In the genomic region with DNA sequence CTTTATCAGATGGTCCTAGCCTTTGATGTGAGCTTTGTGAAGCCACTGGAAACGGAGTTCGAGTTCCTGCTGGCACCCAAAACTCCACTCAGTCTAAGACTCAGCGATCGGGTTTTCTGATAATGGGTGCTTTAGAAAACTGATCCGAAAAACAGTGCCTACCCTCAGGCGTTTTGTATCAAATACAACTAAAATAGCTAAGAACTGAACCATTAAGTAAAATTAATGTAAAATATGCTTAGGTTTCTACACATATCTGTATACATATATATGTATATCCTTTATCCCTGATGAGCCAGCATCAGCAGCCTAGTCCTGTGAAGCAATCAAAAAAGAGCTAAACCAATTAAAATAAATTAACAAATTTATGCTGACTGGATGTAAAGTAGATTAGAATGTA, we compare ENCODE assay signal across 1 fruit fly cellular context.
TF ChIP-seq lines count a peak whose summit lies in the region.

No protein-coding gene starts in this region.

TF ChIP-seq in whole organism, embryonic, 481 proteins besides CTCF, POLR2A, EP300 and RAD21 (continued from another document):
- no peak for TF ChIP-seq CG1603 (tag; optimal IDR thresholded peaks at IDR 0.05; lab: Kevin White, UChicago)
- no peak for TF ChIP-seq Optix (GFP tag; IDR thresholded peaks at IDR 0.05; lab: Robert Waterston, UW)
- no peak for TF ChIP-seq nerfin-2 (GFP tag; IDR thresholded peaks at IDR 0.05; lab: Robert Waterston, UW; ENCODE audit: partially characterized antibody)
- TF ChIP-seq CG17802 (tag; optimal IDR thresholded peaks at IDR 0.05; lab: Kevin White, UChicago), result no peak
- TF ChIP-seq chinmo (GFP tag; IDR thresholded peaks at IDR 0.05; lab: Robert Waterston, UW; ENCODE audit: partially characterized antibody), result 0 out of 4 replicates have a peak, but pooled peaks have one; percentile 39
- no peak for TF ChIP-seq Dad (GFP tag; optimal IDR thresholded peaks at IDR 0.05; lab: Kevin White, UChicago)
- TF ChIP-seq lmd (GFP tag; IDR thresholded peaks at IDR 0.05; lab: Robert Waterston, UW), result no peak
- TF ChIP-seq CG17912 (GFP tag; optimal IDR thresholded peaks at IDR 0.05; lab: Kevin White, UChicago), result no peak
- TF ChIP-seq CG8290 (GFP tag; optimal IDR thresholded peaks at IDR 0.05; lab: Kevin White, UChicago), result peak; percentile 33
- peak in 1 of 2 experiments; percentile 3 for TF ChIP-seq CG8290 (tag; optimal IDR thresholded peaks at IDR 0.05; lab: Kevin White, UChicago)
- TF ChIP-seq CG11085 (GFP tag; IDR thresholded peaks at IDR 0.05; lab: Robert Waterston, UW), result no peak
- TF ChIP-seq CG15696 (tag; optimal IDR thresholded peaks at IDR 0.05; lab: Kevin White, UChicago), result no peak
- TF ChIP-seq Ets97D (GFP tag; optimal IDR thresholded peaks at IDR 0.05; lab: Kevin White, UChicago), result no peak
- TF ChIP-seq CG10366 (GFP tag; IDR thresholded peaks at IDR 0.05; lab: Robert Waterston, UW), result peak; percentile 79
- TF ChIP-seq CG42726 (GFP tag; IDR thresholded peaks at IDR 0.05; lab: Robert Waterston, UW; ENCODE audit: partially characterized antibody), result peak; percentile 47; the same call in 1 of the 2 replicates
- TF ChIP-seq CG9437 (GFP tag; optimal IDR thresholded peaks at IDR 0.05; lab: Kevin White, UChicago), result no peak
- no peak for TF ChIP-seq CG14710 (tag; optimal IDR thresholded peaks at IDR 0.05; lab: Kevin White, UChicago)
- TF ChIP-seq PHDP (tag; optimal IDR thresholded peaks at IDR 0.05; lab: Kevin White, UChicago), result no peak
- TF ChIP-seq seq (GFP tag; IDR thresholded peaks at IDR 0.05; lab: Robert Waterston, UW), result no peak
- no peak for TF ChIP-seq Dll (GFP tag; IDR thresholded peaks at IDR 0.05; lab: Robert Waterston, UW; ENCODE audit: partially characterized antibody)
- TF ChIP-seq CG6791 (GFP tag; IDR thresholded peaks at IDR 0.05; lab: Robert Waterston, UW; ENCODE audit: partially characterized antibody), result peak; percentile 67; the same call in 2 of the 3 replicates
- TF ChIP-seq Ets65A (GFP tag; lab: Kevin White, UChicago), result no peak
- no peak for TF ChIP-seq nom (GFP tag; optimal IDR thresholded peaks at IDR 0.05; lab: Kevin White, UChicago)
- TF ChIP-seq pnt (GFP tag; optimal IDR thresholded peaks at IDR 0.05; lab: Kevin White, UChicago), result no peak
- TF ChIP-seq CG7271 (tag; optimal IDR thresholded peaks at IDR 0.05; lab: Kevin White, UChicago), result no peak
- no peak for TF ChIP-seq CG4328 (GFP tag; optimal IDR thresholded peaks at IDR 0.05; lab: Kevin White, UChicago)
- no peak for TF ChIP-seq CG17186 (GFP tag; optimal IDR thresholded peaks at IDR 0.05; lab: Kevin White, UChicago)
- TF ChIP-seq CG11695 (GFP tag; IDR thresholded peaks at IDR 0.05; lab: Robert Waterston, UW), result no peak
- no peak for TF ChIP-seq vfl (GFP tag; optimal IDR thresholded peaks at IDR 0.05; lab: Kevin White, UChicago)
- TF ChIP-seq dysf (GFP tag; IDR thresholded peaks at IDR 0.05; lab: Robert Waterston, UW), result no peak
- TF ChIP-seq CG16813 (GFP tag; IDR thresholded peaks at IDR 0.05; lab: Robert Waterston, UW; ENCODE audit: partially characterized antibody), result peak; percentile 45; the same call in 1 of the 3 replicates
- no peak for TF ChIP-seq bcd (GFP tag; optimal IDR thresholded peaks at IDR 0.05; lab: Kevin White, UChicago)
- TF ChIP-seq CG18619 (GFP tag; optimal IDR thresholded peaks at IDR 0.05; lab: Kevin White, UChicago), result no peak
- TF ChIP-seq CG18599 (GFP tag; optimal IDR thresholded peaks at IDR 0.05; lab: Kevin White, UChicago), result no peak
- peak; percentile 21 for TF ChIP-seq yki (optimal IDR thresholded peaks at IDR 0.05; lab: Kevin White, UChicago)
- TF ChIP-seq Abd-B (GFP tag; optimal IDR thresholded peaks at IDR 0.05; lab: Kevin White, UChicago), result no peak
- TF ChIP-seq pita (GFP tag; optimal IDR thresholded peaks at IDR 0.05; lab: Kevin White, UChicago), result peak; percentile 71
- peak; percentile 16; the same call in 1 of the 2 replicates for TF ChIP-seq Rfx (GFP tag; IDR thresholded peaks at IDR 0.05; lab: Robert Waterston, UW)
- no peak for TF ChIP-seq fd64A (GFP tag; optimal IDR thresholded peaks at IDR 0.05; lab: Kevin White, UChicago)
- TF ChIP-seq CG6175 (GFP tag; IDR thresholded peaks at IDR 0.05; lab: Robert Waterston, UW), result no peak
- no peak for TF ChIP-seq CG2116 (GFP tag; optimal IDR thresholded peaks at IDR 0.05; lab: Kevin White, UChicago)
- no peak for TF ChIP-seq pros (GFP tag; optimal IDR thresholded peaks at IDR 0.05; lab: Kevin White, UChicago)
- peak; percentile 48 for TF ChIP-seq stwl (tag; optimal IDR thresholded peaks at IDR 0.05; lab: Kevin White, UChicago)
- peak; percentile 58 for TF ChIP-seq Lhr (GFP tag; optimal IDR thresholded peaks at IDR 0.05; lab: Kevin White, UChicago)
- TF ChIP-seq Mrtf (GFP tag; IDR thresholded peaks at IDR 0.05; lab: Robert Waterston, UW), result no peak
- TF ChIP-seq hkb (optimal IDR thresholded peaks at IDR 0.05; lab: Kevin White, UChicago), result no peak
- TF ChIP-seq hkb (GFP tag; IDR thresholded peaks at IDR 0.05; lab: Robert Waterston, UW), result no peak
